Fruit fly (Drosophila melanogaster) whole organism, embryonic: ENCODE results near the gene CG3841.

Experiments
- Antp ChIP-seq: fragments of 200-800 bp; sonication (Bioruptor generic); optimal IDR thresholded peaks from 3 replicates; lab custom pipeline; 2016; ENCODE audit warnings: missing biosample characterization, missing genetic modification characterization
- Atf6 ChIP-seq: fragments of 200-800 bp; sonication (Bioruptor generic); IDR thresholded peaks from 2 replicates; pipeline ENCODE4 v1.3.6; 2022; ENCODE audit warnings: missing biosample characterization, missing genetic modification characterization
- C15 ChIP-seq: fragments of 200-800 bp; sonication (Bioruptor generic); IDR thresholded peaks from 3 replicates; pipeline ENCODE4 v1.3.6; 2022; ENCODE audit warnings: missing biosample characterization, missing genetic modification characterization
- CG10274 ChIP-seq: fragments of 200-800 bp; sonication (Bioruptor generic); optimal IDR thresholded peaks from 3 replicates; lab custom pipeline; 2017; ENCODE audit warnings: missing biosample characterization, mild to moderate bottlenecking, missing genetic modification characterization
- CG11560 ChIP-seq: fragments of 200-800 bp; sonication (Bioruptor generic); IDR thresholded peaks from 3 replicates; pipeline ENCODE4 v1.3.6; 2022; ENCODE audit warnings: missing biosample characterization, missing genetic modification characterization
- CG1602 ChIP-seq: fragments of 200-800 bp; sonication (Bioruptor generic); optimal IDR thresholded peaks from 3 replicates; lab custom pipeline; 2016; ENCODE audit warnings: missing biosample characterization, missing genetic modification characterization
- CG1603 ChIP-seq: fragments of 200-800 bp; sonication (Bioruptor generic); optimal IDR thresholded peaks from 2 replicates; lab custom pipeline; 2019; ENCODE audit warnings: missing biosample characterization, mild to moderate bottlenecking, missing genetic modification characterization, moderate library complexity
- CG17385 ChIP-seq: fragments of 200-800 bp; sonication (Bioruptor generic); optimal IDR thresholded peaks from 3 replicates; lab custom pipeline; 2018; ENCODE audit warnings: missing biosample characterization, mild to moderate bottlenecking, missing genetic modification characterization
- CG2116 ChIP-seq: fragments of 200-800 bp; sonication (Bioruptor generic); optimal IDR thresholded peaks from 3 replicates; lab custom pipeline; 2018; ENCODE audit warnings: missing biosample characterization, mild to moderate bottlenecking, missing genetic modification characterization
- CG2120 ChIP-seq: fragments of 200-800 bp; sonication (Bioruptor generic); optimal IDR thresholded peaks from 3 replicates; lab custom pipeline; 2016; ENCODE audit warnings: missing biosample characterization, missing genetic modification characterization
- CG31388 ChIP-seq: fragments of 200-800 bp; sonication (Bioruptor generic); optimal IDR thresholded peaks from 2 replicates; lab custom pipeline; 2016; ENCODE audit warnings: missing biosample characterization, missing genetic modification characterization
- CG33213 ChIP-seq: fragments of 200-800 bp; sonication (Bioruptor generic); optimal IDR thresholded peaks from 3 replicates; lab custom pipeline; 2016; ENCODE audit warnings: missing biosample characterization, missing genetic modification characterization
- CG3838 ChIP-seq: fragments of 200-800 bp; sonication (Bioruptor generic); optimal IDR thresholded peaks from 3 replicates; lab custom pipeline; 2016; ENCODE audit warnings: missing biosample characterization, missing genetic modification characterization
- CG3995 ChIP-seq: fragments of 200-800 bp; sonication (Bioruptor generic); optimal IDR thresholded peaks from 3 replicates; lab custom pipeline; 2016; ENCODE audit warnings: missing biosample characterization, missing genetic modification characterization
- CG4404 ChIP-seq: fragments of 200-800 bp; sonication (Bioruptor generic); IDR thresholded peaks from 2 replicates; pipeline ENCODE4 v1.3.6; 2022; ENCODE audit warnings: missing biosample characterization, missing genetic modification characterization
- CG4617 ChIP-seq: fragments of 200-800 bp; sonication (Bioruptor generic); optimal IDR thresholded peaks from 3 replicates; lab custom pipeline; 2016; ENCODE audit warnings: missing biosample characterization, missing genetic modification characterization, borderline replicate concordance
- CG5245 ChIP-seq: fragments of 200-800 bp; sonication (Bioruptor generic); optimal IDR thresholded peaks from 3 replicates; lab custom pipeline; 2016; ENCODE audit warnings: missing biosample characterization, missing genetic modification characterization
- CG6654 ChIP-seq: fragments of 200-800 bp; sonication (Bioruptor generic); optimal IDR thresholded peaks from 2 replicates; lab custom pipeline; 2017; ENCODE audit warnings: missing biosample characterization, mild to moderate bottlenecking, missing genetic modification characterization
- CG9215 ChIP-seq: fragments of 200-800 bp; sonication (Bioruptor generic); IDR thresholded peaks from 2 replicates; pipeline ENCODE4 v1.3.6; 2022; ENCODE audit warnings: missing biosample characterization, missing genetic modification characterization
- CkIIα-i1 ChIP-seq: fragments of 200-800 bp; sonication (Bioruptor generic); IDR thresholded peaks from 2 replicates; pipeline ENCODE4 v1.3.6; 2022; ENCODE audit warnings: missing biosample characterization, missing genetic modification characterization
- Dek ChIP-seq: fragments of 200-800 bp; sonication (Bioruptor generic); optimal IDR thresholded peaks from 3 replicates; lab custom pipeline; 2019; ENCODE audit warnings: missing biosample characterization, mild to moderate bottlenecking, missing genetic modification characterization, moderate library complexity
- Dll ChIP-seq: fragments of 200-800 bp; sonication (Bioruptor generic); IDR thresholded peaks from 4 replicates; pipeline ENCODE4 v1.3.6; 2022; ENCODE audit warnings: missing biosample characterization, missing genetic modification characterization; ENCODE audit not compliant: partially characterized antibody
- Doc2 ChIP-seq: fragments of 200-800 bp; sonication (Bioruptor generic); IDR thresholded peaks from 2 replicates; pipeline ENCODE4 v1.3.6; 2022; ENCODE audit warnings: missing biosample characterization, missing genetic modification characterization
- Fer3 ChIP-seq: fragments of 200-800 bp; sonication (Bioruptor generic); optimal IDR thresholded peaks from 2 replicates; lab custom pipeline; 2018; ENCODE audit warnings: missing biosample characterization, mild to moderate bottlenecking, missing genetic modification characterization, moderate library complexity
- HHEX ChIP-seq: fragments of 200-800 bp; sonication (Bioruptor generic); optimal IDR thresholded peaks from 3 replicates; lab custom pipeline; 2017; ENCODE audit warnings: missing biosample characterization, mild to moderate bottlenecking, missing genetic modification characterization, missing genetic modification reagents
- Hand ChIP-seq: fragments of 200-800 bp; sonication (Bioruptor generic); optimal IDR thresholded peaks from 2 replicates; lab custom pipeline; 2017; ENCODE audit warnings: mild to moderate bottlenecking, missing biosample characterization, missing genetic modification reagents, missing genetic modification characterization
- Hr51 ChIP-seq, 2 experiments: fragments of 200-800 bp; sonication (Bioruptor generic); optimal IDR thresholded peaks; 2 replicates in 1 of 2; 3 replicates in 1 of 2; lab custom pipeline; 2016 to 2018; ENCODE audit warnings: missing biosample characterization in 2 of 2, missing genetic modification characterization in 2 of 2, mild to moderate bottlenecking in 1 of 2, moderate library complexity in 1 of 2
- Mad ChIP-seq: fragments of 200-800 bp; sonication (Bioruptor generic); optimal IDR thresholded peaks from 2 replicates; lab custom pipeline; 2016; ENCODE audit warnings: missing biosample characterization, missing genetic modification characterization
- Nf-YA ChIP-seq: fragments of 200-800 bp; sonication (Bioruptor generic); IDR thresholded peaks from 2 replicates; pipeline ENCODE4 v1.3.6; 2022; ENCODE audit warnings: missing biosample characterization, missing genetic modification characterization
- Pdp1 ChIP-seq, 2 experiments: fragments of 200-800 bp; sonication (Bioruptor generic); optimal IDR thresholded peaks; 3 replicates each; lab custom pipeline; 2016; ENCODE audit warnings: missing biosample characterization in 2 of 2, missing genetic modification characterization in 2 of 2, mild to moderate bottlenecking in 1 of 2, moderate library complexity in 1 of 2
- ap ChIP-seq: fragments of 200-800 bp; sonication (Bioruptor generic); IDR thresholded peaks from 2 replicates; pipeline ENCODE4 v1.3.6; 2022; ENCODE audit warnings: missing biosample characterization, missing genetic modification characterization
- bab2 ChIP-seq: fragments of 200-800 bp; sonication (Bioruptor generic); optimal IDR thresholded peaks from 2 replicates; lab custom pipeline; 2016; ENCODE audit warnings: missing biosample characterization, missing genetic modification characterization
- bcd ChIP-seq: fragments of 200-800 bp; sonication (Bioruptor generic); optimal IDR thresholded peaks from 2 replicates; lab custom pipeline; 2017; ENCODE audit warnings: missing biosample characterization, mild to moderate bottlenecking, missing genetic modification characterization
- cato ChIP-seq: fragments of 200-800 bp; sonication (Bioruptor generic); optimal IDR thresholded peaks from 2 replicates; lab custom pipeline; 2016; ENCODE audit warnings: missing biosample characterization, missing genetic modification characterization, borderline replicate concordance
- cg ChIP-seq: fragments of 200-800 bp; sonication (Bioruptor generic); optimal IDR thresholded peaks from 3 replicates; lab custom pipeline; 2019; ENCODE audit warnings: missing biosample characterization, mild to moderate bottlenecking, missing genetic modification characterization, moderate library complexity
- eyg ChIP-seq: fragments of 200-800 bp; sonication (Bioruptor generic); optimal IDR thresholded peaks from 3 replicates; lab custom pipeline; 2016; ENCODE audit warnings: missing biosample characterization, missing genetic modification characterization
- h ChIP-seq: fragments of >200 bp; optimal IDR thresholded peaks from 2 replicates; lab custom pipeline; 2017
- insv ChIP-seq, 2 experiments: fragments of 200-800 bp; sonication (Bioruptor generic); optimal IDR thresholded peaks; 3 replicates each; lab custom pipeline; 2016 to 2018; ENCODE audit warnings: missing biosample characterization in 2 of 2, missing genetic modification characterization in 2 of 2
- pum ChIP-seq: fragments of 200-800 bp; sonication (Bioruptor generic); optimal IDR thresholded peaks from 2 replicates; lab custom pipeline; 2016; ENCODE audit warnings: missing biosample characterization, missing genetic modification characterization
- pzg ChIP-seq: fragments of 200-800 bp; sonication (Bioruptor generic); optimal IDR thresholded peaks from 3 replicates; lab custom pipeline; 2018; ENCODE audit warnings: missing biosample characterization, mild to moderate bottlenecking, missing genetic modification characterization, moderate library complexity
- run ChIP-seq: fragments of 200-800 bp; sonication (Bioruptor generic); optimal IDR thresholded peaks from 3 replicates; lab custom pipeline; 2018; ENCODE audit warnings: missing biosample characterization, mild to moderate bottlenecking, missing genetic modification characterization
- sc ChIP-seq, 3 experiments: fragments of >200 bp in 2 of 3; fragments of 200-800 bp in 1 of 3; sonication (Bioruptor generic) in 1 of 3; optimal IDR thresholded peaks; 2 replicates in 2 of 3; 3 replicates in 1 of 3; lab custom pipeline; 2017; ENCODE audit warnings: mild to moderate bottlenecking in 1 of 3, missing biosample characterization in 1 of 3, missing genetic modification characterization in 1 of 3, missing genetic modification reagents in 1 of 3
- sd ChIP-seq: fragments of 200-800 bp; sonication (Bioruptor generic); optimal IDR thresholded peaks from 3 replicates; lab custom pipeline; 2018; ENCODE audit warnings: missing biosample characterization, mild to moderate bottlenecking, missing genetic modification characterization, moderate library complexity
- tio ChIP-seq: fragments of 200-800 bp; sonication (Bioruptor generic); optimal IDR thresholded peaks from 2 replicates; lab custom pipeline; 2017; ENCODE audit warnings: missing biosample characterization, missing genetic modification characterization, inconsistent platforms
- unpg ChIP-seq: fragments of 200-800 bp; sonication (Bioruptor generic); optimal IDR thresholded peaks from 3 replicates; lab custom pipeline; 2018; ENCODE audit warnings: missing biosample characterization, mild to moderate bottlenecking, missing genetic modification characterization, moderate library complexity
- vfl ChIP-seq: fragments of 200-800 bp; sonication (Bioruptor generic); optimal IDR thresholded peaks from 2 replicates; lab custom pipeline; 2016; ENCODE audit warnings: missing biosample characterization, missing genetic modification characterization
- zfh2 ChIP-seq: fragments of 200-800 bp; sonication (Bioruptor generic); optimal IDR thresholded peaks from 2 replicates; lab custom pipeline; 2016; ENCODE audit warnings: missing biosample characterization, missing genetic modification characterization

Gene CG3841

dm6 chr2L:9569588-9570434, 19.5 kb upstream of the CG3841 start (continued):
- TF ChIP-seq CG2120 (GFP tag; lab: Kevin White, UChicago) = peak; percentile 95
- TF ChIP-seq CG3995 (GFP tag; lab: Kevin White, UChicago) = peak; percentile 69
- TF ChIP-seq Hr51 (GFP tag; optimal IDR thresholded peaks at IDR 0.05; lab: Kevin White, UChicago) = peak; percentile 91 to 98
- no peak for TF ChIP-seq sc (optimal IDR thresholded peaks at IDR 0.05; lab: Kevin White, UChicago)
- TF ChIP-seq sc (GFP tag; optimal IDR thresholded peaks at IDR 0.05; lab: Kevin White, UChicago) = peak; percentile 95
- peak; percentile 77 to 87 for TF ChIP-seq Pdp1 (GFP tag; optimal IDR thresholded peaks at IDR 0.05; lab: Kevin White, UChicago)
- peak; percentile 98 for TF ChIP-seq bcd (GFP tag; lab: Kevin White, UChicago)
- peak; percentile 86 for TF ChIP-seq sd (tag; lab: Kevin White, UChicago)
- peak; percentile 96 for TF ChIP-seq Hand (GFP tag; lab: Kevin White, UChicago)
- no peak for TF ChIP-seq h (lab: Kevin White, UChicago)
- TF ChIP-seq CG1603 (tag; lab: Kevin White, UChicago) = peak; percentile 34
- peak; percentile 92 for TF ChIP-seq CG5245
- 0 out of 4 replicates have a peak, but pooled peaks have one; percentile 45 for TF ChIP-seq Dll (GFP tag; lab: Robert Waterston, UW)
- TF ChIP-seq CG31388 (GFP tag; lab: Kevin White, UChicago) = peak; percentile 86
- peak; percentile 91 for TF ChIP-seq CG1602 (GFP tag; lab: Kevin White, UChicago)
- peak; percentile 94 for TF ChIP-seq CG3838 (GFP tag; lab: Kevin White, UChicago)
- peak; percentile 97 for TF ChIP-seq HHEX (GFP tag; lab: Kevin White, UChicago)
- TF ChIP-seq eyg (GFP tag; lab: Kevin White, UChicago) = peak; percentile 67
- peak; percentile 82 for TF ChIP-seq ap (GFP tag; lab: Robert Waterston, UW)
- peak; percentile 94 for TF ChIP-seq Dek
- peak; percentile 70 for TF ChIP-seq CG33213
- peak; percentile 92 for TF ChIP-seq CG10274
- TF ChIP-seq CG2116 (GFP tag; lab: Kevin White, UChicago) = peak; percentile 81
- TF ChIP-seq CG4617 (GFP tag; lab: Kevin White, UChicago) = peak; percentile 66
- peak; percentile 94 for TF ChIP-seq run (tag; lab: Kevin White, UChicago)
- TF ChIP-seq tio (GFP tag; lab: Kevin White, UChicago) = peak; percentile 97
- peak; percentile 80 for TF ChIP-seq Antp (GFP tag; lab: Kevin White, UChicago)
- peak; percentile 48; the same call in 1 of the 2 replicates for TF ChIP-seq CkIIα-i1 (GFP tag; lab: Robert Waterston, UW)
- TF ChIP-seq zfh2 (GFP tag; lab: Kevin White, UChicago) = peak; percentile 87
- TF ChIP-seq insv (GFP tag; optimal IDR thresholded peaks at IDR 0.05; lab: Kevin White, UChicago) = peak in 1 of 2 experiments; percentile 74
- TF ChIP-seq CG6654 (GFP tag; lab: Kevin White, UChicago) = peak; percentile 90
- peak; percentile 96 for TF ChIP-seq Fer3 (tag; lab: Kevin White, UChicago)
- TF ChIP-seq C15 (GFP tag; lab: Robert Waterston, UW) = peak; percentile 71; the same call in 2 of the 3 replicates
- TF ChIP-seq unpg (GFP tag; lab: Kevin White, UChicago) = peak; percentile 96
- peak; percentile 69 for TF ChIP-seq bab2
- TF ChIP-seq Atf6 (GFP tag; lab: Robert Waterston, UW) = peak; percentile 95
- peak; percentile 52; the same call in 1 of the 2 replicates for TF ChIP-seq Doc2 (GFP tag; lab: Robert Waterston, UW)
- peak; percentile 95 for TF ChIP-seq CG17385 (GFP tag; lab: Kevin White, UChicago)
- peak; percentile 56 for TF ChIP-seq pum (GFP tag; lab: Kevin White, UChicago)
- TF ChIP-seq cato (GFP tag; lab: Kevin White, UChicago) = peak; percentile 86
- no peak for TF ChIP-seq cg
- TF ChIP-seq pzg (GFP tag; lab: Kevin White, UChicago) = no peak
- TF ChIP-seq CG9215 = peak; percentile 91
- peak; percentile 72 for TF ChIP-seq Nf-YA (GFP tag; lab: Robert Waterston, UW)
- peak; percentile 84 for TF ChIP-seq Mad
- peak; percentile 81 for TF ChIP-seq CG11560
- peak; percentile 87 for TF ChIP-seq CG4404 (GFP tag; lab: Robert Waterston, UW)
- peak; percentile 92 for TF ChIP-seq vfl (GFP tag; lab: Kevin White, UChicago)
